Worm (Caenorhabditis elegans): ENCODE measurements around the gene ttr-25.

DNA sequence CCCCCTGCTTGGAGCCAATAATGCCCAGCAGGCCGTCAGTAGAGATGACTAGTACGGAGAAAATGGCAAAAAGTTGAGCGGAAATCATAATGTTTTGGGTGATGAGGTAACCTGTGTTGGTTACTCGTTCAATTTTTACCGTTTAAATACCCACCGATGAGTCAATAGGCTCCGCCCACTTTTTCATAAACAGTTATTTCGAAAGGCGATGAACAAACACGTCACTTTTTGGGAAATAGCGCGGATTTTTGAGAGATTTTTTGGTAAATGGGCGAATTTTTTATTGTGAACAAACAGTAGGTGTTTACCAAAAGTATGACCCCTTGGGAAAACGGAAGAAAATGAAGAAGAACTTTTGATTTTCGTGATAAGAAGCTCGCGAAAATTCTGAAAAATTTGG, 3.7 kb downstream of the ttr-25 start, which contains the start of gene ttr-26:
- TF ChIP-seq nhr-42 (GFP tag; IDR thresholded peaks at IDR 0.05) (no peak), lin-13 (GFP tag; optimal IDR thresholded peaks at IDR 0.05) (no peak), unc-130 (GFP tag; optimal IDR thresholded peaks at IDR 0.05) (no peak), nhr-28 (tag; optimal IDR thresholded peaks at IDR 0.05) (no peak), ama-1 (optimal IDR thresholded peaks at IDR 0.05) (no peak), lir-3 (tag; optimal IDR thresholded peaks at IDR 0.05) (no peak), daf-16 (GFP tag; optimal IDR thresholded peaks at IDR 0.05) (no peak), daf-16 (tag; optimal IDR thresholded peaks at IDR 0.05) (no peak), R02D3.7 (tag; optimal IDR thresholded peaks at IDR 0.05) (no peak), snpc-1.2 (GFP tag; IDR thresholded peaks at IDR 0.05) (no peak), F49E8.2 (tag; optimal IDR thresholded peaks at IDR 0.05; ENCODE audit: borderline replicate concordance) (no peak), D1046.2 (GFP tag; IDR thresholded peaks at IDR 0.05) (no peak), fos-1 (tag; optimal IDR thresholded peaks at IDR 0.05) (no peak)

Data from whole organism, L4 larva.